Worm (Caenorhabditis elegans): ENCODE results near the gene C06G1.1.

C06G1.1 gene

DNA sequence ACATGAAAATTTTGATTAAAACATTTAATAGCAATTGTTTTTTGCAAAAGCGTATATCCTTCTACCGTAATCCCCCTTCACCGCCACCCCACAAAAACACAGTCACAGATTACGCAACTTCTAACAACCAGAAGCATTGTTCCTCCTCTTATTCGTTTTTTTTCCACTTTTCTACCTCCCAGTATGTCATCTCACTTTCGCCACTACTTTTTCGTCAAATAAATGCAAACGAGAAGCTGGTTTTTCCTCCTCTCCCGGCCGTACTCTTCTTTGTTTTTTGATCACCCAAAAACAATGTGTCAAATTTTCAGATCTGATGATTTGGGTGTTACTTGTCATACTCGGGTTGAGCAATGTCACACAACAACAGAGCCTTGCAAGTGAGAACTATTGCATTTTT lies at the start of gene C06G1.1:
TSS of gene C06G1.1 (plus strand) at position 301 of the 400 bp plus-strand sequence.
- TF ChIP-seq unc-62 (GFP tag; optimal IDR thresholded peaks at IDR 0.05), result no peak

DNA sequence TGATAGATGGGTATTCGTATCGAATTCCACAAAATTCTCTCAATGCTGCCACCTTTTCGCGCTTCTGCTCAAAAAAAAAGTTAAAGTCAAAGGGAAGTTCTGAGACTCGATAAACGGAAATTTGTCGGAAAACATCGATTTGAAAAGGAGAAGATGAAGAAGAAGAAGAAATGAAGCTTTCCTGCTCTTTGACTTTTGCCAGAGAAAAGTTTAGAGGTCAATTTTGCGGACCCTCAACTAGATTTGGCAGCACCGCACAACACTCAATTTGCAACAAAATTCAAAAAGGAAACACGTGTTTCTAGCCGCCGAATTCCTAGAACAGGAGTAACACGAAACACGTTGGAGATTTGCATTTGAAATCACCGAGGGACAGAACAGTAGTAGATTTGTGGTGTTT lies 45.0 kb upstream of the C06G1.1 start:
- no peak for TF ChIP-seq unc-62 (GFP tag; optimal IDR thresholded peaks at IDR 0.05)

- TF ChIP-seq unc-62 (GFP tag; optimal IDR thresholded peaks at IDR 0.05), result no peak
These were observed 42.9 kb upstream of the C06G1.1 start for ce11 chrX:16590230-16590629.

DNA sequence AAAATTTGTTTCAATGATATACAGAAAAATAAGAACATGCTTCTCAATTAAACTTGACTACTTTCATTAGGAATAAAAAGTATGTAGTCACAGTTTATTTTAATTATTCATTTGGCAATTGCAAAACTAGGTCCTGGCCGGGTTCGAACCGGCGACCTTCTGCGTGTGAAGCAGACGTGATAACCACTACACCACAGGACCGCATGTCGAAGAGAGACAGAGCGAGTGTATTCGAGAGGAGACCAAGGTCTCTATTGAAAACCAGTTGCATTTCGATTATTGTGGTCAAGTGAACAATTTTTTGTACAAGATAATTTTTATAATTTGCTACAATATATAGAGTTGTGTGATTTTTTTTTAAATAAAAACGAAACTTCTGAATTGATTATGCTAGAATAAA lies 42.3 kb upstream of the C06G1.1 start:
- TF ChIP-seq unc-62 (GFP tag; optimal IDR thresholded peaks at IDR 0.05), result no peak

DNA sequence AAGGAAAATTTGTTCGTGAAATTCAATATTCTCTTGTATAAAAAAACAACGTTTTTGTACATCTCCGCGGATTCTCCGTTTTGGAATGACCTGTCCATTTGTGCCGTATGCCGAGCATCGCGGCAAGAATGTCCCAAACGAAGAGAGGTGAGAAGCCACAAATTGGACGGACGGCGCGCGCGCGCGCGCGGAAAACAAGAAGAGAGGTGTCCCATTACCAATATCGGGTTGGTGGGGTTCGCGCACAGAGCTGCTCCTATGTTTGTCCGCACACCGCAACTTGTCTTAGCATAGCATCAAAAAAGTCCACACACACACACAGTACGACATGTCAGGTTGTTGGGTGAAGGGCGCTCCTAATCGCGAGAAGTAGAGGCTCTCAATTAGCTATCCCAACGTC lies 41.6 kb upstream of the C06G1.1 start:
- TF ChIP-seq unc-62 (GFP tag; optimal IDR thresholded peaks at IDR 0.05), result no peak

DNA sequence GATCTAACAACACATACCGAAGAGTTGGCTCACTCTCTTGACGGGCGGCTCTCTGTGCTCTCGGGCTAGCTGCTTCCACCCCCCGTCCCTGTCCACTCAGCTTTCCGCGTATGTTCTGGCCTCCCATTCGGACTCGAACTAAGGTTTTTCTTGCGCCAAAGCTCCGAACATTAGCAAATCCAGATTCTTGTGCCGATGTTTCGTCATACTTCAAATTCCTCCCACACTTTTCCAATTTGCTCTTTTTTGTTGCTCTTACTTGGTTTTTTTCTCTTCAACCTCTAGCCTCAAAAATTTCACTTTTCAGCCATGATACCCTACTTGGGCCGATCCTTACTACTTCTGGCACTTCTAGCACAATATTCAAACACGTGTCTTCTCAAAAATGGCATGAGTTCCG lies 38.2 kb upstream of the C06G1.1 start, which contains the start of gene cdh-9:
TSS of gene cdh-9 (plus strand) at position 301 of the 400 bp plus-strand sequence.
- TF ChIP-seq unc-62 (GFP tag; optimal IDR thresholded peaks at IDR 0.05), result no peak

DNA sequence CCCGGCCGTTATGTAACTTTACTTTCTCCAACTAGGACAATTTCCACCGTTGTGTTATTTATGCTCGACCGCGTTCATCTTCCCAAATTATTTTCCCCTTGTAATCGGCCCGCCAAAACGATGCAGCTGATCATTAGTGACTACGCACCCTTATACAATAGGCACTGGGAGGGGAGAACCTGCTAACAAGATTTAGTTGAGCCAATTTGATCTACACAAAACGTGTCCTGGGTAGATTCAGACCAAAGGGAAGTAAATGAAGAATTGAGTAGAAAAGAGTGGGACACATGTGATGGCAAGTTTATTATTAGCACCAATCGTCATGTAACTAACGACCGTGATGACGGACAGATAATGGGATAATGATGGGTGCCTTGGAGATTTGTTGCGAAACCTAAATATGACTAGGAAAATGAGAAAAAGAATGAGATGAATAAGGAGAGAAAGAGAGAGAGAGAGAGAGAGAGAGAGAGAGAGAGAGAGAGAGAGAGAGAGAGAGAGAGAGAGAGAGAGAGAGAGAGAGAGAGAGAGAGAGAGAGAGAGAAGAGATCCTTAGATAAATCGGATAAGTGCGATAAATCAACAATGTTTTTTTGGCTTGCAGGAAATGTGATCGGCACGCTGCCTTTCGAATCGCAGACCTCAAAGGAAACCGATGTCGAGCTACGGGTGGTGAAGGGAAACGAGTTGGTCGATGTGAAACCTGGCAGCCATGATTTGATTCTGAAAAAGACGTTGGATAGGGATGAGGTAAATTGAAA lies 37.5 kb upstream of the C06G1.1 start:
- no peak for TF ChIP-seq unc-62 (GFP tag; optimal IDR thresholded peaks at IDR 0.05)

DNA sequence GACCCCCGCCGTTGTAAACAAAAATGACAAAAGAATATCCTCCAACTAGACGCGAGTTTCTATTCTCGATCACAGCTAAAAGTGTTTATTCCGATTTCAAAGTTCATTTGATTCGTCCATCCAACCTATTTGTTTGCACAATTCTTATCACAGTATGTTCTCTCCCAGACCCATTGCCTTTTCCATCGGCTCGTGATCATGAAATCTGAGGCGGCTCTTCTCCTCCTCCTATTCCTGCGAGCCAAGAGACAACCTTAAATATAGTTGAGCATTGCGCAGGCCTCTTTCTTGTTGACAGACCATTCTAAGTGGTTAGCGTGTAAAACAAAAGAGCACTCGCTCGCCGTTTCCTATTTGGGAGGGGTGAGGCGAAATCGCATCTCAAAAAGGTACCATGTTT lies 36.2 kb upstream of the C06G1.1 start:
- TF ChIP-seq unc-62 (GFP tag; optimal IDR thresholded peaks at IDR 0.05), result no peak

DNA sequence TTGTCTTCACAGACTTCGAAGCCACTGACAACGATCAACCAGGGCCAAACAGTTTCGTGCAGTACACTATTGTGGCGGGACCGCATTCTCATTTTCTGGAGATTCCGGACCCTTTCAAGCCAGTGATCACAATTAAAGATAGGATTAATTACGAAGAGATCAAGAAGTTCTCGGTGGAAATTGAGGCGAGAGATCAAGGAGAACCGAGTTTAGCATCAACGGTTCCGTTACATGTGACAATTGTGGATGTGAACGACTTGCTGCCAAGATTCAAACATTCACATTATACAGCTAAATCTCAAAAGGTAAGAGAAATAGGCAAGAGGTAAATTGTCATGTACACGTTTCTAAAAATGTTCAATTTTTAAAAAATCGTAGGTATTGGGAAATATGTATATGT lies 35.4 kb upstream of the C06G1.1 start:
- TF ChIP-seq unc-62 (GFP tag; optimal IDR thresholded peaks at IDR 0.05), result no peak

- TF ChIP-seq unc-62 (GFP tag; optimal IDR thresholded peaks at IDR 0.05), result no peak
These were observed 30.7 kb upstream of the C06G1.1 start, which contains the start of gene F59C12.4 for ce11 chrX:16602457-16602856. TSS of gene F59C12.4 (minus strand) at chrX:16602622.

- TF ChIP-seq unc-62 (GFP tag; optimal IDR thresholded peaks at IDR 0.05), result no peak
These were observed 29.1 kb upstream of the C06G1.1 start for ce11 chrX:16604096-16604495.

- no peak for TF ChIP-seq unc-62 (GFP tag; optimal IDR thresholded peaks at IDR 0.05)
These were observed 28.6 kb upstream of the C06G1.1 start for ce11 chrX:16604566-16604965.

DNA sequence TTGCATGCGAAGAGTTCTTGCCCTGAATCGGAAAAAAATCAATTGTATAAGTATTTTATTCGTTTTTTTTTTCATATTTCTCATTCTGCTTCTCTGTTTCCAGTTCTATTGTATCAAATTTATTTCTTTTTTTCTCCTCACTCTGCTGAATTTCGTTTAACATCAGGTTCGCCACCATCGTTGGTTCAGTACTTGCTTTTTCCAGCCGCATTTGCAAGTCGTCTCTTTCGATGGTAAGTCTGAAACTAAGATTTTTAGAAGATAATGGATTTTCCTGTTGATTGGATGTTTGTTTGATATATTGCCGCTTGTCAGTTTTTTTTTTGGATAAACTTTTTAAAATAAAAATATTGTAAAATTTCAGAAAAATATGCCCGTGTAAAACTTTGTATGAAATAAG lies 26.0 kb upstream of the C06G1.1 start:
- TF ChIP-seq unc-62 (GFP tag; optimal IDR thresholded peaks at IDR 0.05), result no peak

ce11 chrX:16609424-16609823 lies 23.7 kb upstream of the C06G1.1 start, which contains the start of gene F59C12.3:
TSS of gene F59C12.3 (minus strand) at chrX:16609524.
- TF ChIP-seq unc-62 (GFP tag; optimal IDR thresholded peaks at IDR 0.05), result no peak

DNA sequence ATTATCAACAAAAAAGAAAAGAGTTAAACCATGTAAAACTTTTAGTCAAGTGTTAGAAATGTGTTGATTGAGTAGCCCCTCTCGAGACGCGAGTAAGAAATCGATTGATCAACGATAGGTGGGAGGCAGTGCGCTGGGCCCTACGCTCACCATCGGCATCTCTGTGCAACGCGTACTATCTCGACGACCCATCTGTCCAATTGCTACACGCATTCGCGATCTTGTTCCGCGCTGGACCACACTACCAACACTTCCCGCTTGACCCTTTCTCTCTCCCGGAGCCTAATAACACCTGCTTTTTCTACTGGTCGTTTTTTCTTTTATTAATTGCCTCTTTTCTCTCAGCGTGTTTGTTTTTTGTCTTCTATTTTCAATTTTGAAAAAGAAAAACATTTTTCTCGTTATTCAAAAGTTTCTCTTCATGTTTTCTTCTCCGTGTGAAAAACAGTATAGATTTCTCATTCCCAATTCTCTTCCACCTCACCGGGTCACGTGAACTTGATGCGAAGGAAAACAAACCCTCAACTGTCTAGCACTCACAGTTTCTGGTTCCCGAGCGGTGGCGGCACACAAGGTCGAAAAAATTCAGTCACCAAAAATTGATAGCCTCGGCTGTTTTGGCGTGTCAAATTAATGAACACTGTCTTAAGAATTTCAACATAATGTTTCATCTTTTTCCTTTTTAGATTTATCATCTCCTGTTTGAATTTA lies 21.7 kb upstream of the C06G1.1 start:
- TF ChIP-seq unc-62 (GFP tag; optimal IDR thresholded peaks at IDR 0.05), result no peak

DNA sequence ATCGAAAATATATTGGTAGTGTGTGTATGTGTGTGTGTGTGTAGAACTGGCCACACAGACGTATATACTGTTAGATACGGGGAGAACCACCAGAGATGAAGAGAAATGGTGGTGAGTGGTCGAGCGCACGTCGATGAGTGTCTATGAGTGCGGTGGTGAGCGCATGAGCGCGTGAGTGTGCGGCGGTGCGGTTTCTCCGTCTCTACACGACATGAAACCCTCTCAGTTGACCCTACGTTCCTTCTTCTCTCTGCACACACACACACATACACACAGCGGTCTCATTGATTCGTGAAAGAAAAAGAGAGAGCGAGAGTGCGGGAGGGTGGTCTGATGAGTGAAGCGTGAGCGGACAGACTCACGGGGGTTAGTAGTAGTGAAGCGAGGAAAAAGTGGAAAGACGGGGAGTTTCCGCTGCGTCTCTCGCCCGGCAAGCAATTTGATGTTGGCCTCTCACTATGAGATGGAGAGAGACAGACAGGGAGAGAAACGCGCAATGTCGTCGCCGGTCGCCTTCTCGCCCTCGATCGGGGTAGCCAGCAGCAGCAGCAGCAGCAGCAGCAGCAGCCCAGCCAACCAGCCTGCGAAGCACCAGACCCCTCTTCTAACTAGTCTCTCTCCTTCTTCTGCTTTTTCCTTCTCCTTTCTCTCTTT lies 20.7 kb upstream of the C06G1.1 start:
- no peak for TF ChIP-seq unc-62 (GFP tag; optimal IDR thresholded peaks at IDR 0.05)

DNA sequence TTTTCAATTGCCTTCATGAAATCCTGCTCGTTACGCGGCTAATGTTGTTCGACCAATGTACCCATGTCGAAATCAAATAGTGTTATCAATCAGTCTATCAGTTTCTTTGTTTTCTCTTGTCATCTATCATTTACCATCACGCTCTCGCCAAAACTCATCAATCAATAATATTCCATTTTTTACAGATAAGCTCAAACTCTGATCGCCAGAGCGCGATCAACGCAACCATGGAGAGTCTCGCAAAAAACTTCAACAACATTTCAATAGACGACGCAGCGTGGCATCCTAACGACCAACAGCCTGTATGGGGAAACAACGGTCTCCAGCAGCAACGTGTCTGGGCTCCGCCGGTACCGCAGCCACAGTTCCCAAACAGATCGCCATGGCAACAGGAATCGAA lies 19.9 kb upstream of the C06G1.1 start, which contains the start of gene ain-1:
TSS of gene ain-1 (plus strand) at position 186 of the 400 bp plus-strand sequence.
- no peak for TF ChIP-seq unc-62 (GFP tag; optimal IDR thresholded peaks at IDR 0.05)
